Fruit fly (Drosophila melanogaster) whole organism, embryonic: ENCODE results near the gene CG13481.

Experiments
- CG1647 ChIP-seq: fragments of 200-800 bp; sonication (Bioruptor generic); optimal IDR thresholded peaks from 3 replicates; lab custom pipeline; 2016; ENCODE audit warnings: missing biosample characterization, missing genetic modification characterization
- CG8388 ChIP-seq: fragments of 200-800 bp; sonication (Bioruptor generic); optimal IDR thresholded peaks from 2 replicates; lab custom pipeline; 2019; ENCODE audit warnings: missing biosample characterization, mild to moderate bottlenecking, missing genetic modification characterization, moderate library complexity
- Dfd ChIP-seq, 2 experiments: fragments of >200 bp; optimal IDR thresholded peaks; 2 replicates each; lab custom pipeline; 2017; ENCODE audit warnings: missing biosample characterization in 2 of 2, missing genetic modification characterization in 2 of 2
- Oaz ChIP-seq: fragments of 200-800 bp; sonication (Bioruptor generic); IDR thresholded peaks from 2 replicates; pipeline ENCODE4 v1.3.6; 2022; ENCODE audit warnings: missing biosample characterization, missing genetic modification characterization

dm6 chr3L:14410892-14411291 is 41.4 kb upstream of the CG13481 start:
- no peak for TF ChIP-seq Oaz (GFP tag; lab: Robert Waterston, UW)
- no peak for TF ChIP-seq Dfd (GFP tag; optimal IDR thresholded peaks at IDR 0.05; lab: Kevin White, UChicago)
- no peak for TF ChIP-seq CG1647 (GFP tag; lab: Kevin White, UChicago)
- TF ChIP-seq CG8388 (GFP tag; lab: Kevin White, UChicago) = peak; percentile 54
